Fruit fly (Drosophila melanogaster): ENCODE measurements around the gene PolZ2.

DNA sequence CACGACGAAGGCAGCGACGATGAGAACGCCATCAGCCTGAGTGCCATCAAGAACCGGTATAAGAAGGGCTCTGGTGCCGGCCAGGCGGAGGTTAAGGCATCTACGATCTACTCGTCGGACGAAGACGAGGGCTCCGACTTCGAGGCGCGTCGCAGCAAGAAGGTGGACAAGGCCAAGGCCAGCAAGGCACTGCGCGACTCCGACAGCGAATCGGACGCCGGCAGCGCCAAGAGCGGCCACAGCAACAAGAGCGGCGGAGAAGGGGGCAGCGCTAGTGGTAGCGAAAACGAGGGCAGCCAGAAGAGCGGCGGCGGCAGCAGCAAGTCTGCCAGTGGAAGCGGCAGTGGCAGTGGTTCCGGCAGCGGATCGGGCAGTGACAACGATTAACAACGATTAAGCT is 26.8 kb downstream of the PolZ2 start:
- TF ChIP-seq Pif1A (GFP tag; optimal IDR thresholded peaks at IDR 0.05) (no peak), CG4496 (GFP tag; IDR thresholded peaks at IDR 0.05) (no peak), Ets98B (GFP tag; IDR thresholded peaks at IDR 0.05) (no peak), CG32121 (GFP tag; IDR thresholded peaks at IDR 0.05) (no peak), CG14655 (GFP tag; optimal IDR thresholded peaks at IDR 0.05) (no peak), CG9948 (tag; optimal IDR thresholded peaks at IDR 0.05) (no peak), CG13204 (GFP tag; optimal IDR thresholded peaks at IDR 0.05) (peak; percentile 79), CG34367 (tag; optimal IDR thresholded peaks at IDR 0.05) (no peak), EcR (GFP tag; optimal IDR thresholded peaks at IDR 0.05) (peak; percentile 85), Pif1B (GFP tag; optimal IDR thresholded peaks at IDR 0.05) (no peak)
